Worm (Caenorhabditis elegans) whole organism, L4 larva: ENCODE measurements around the gene rgs-1.

Experiments
- F26F4.8 ChIP-seq: fragments of 200-800 bp; sonication (Bioruptor generic); conservative IDR thresholded peaks from 2 replicates; pipeline ENCODE4 v1.3.6; 2022; ENCODE audit warnings: missing genetic modification characterization, missing compliant biosample characterization
- ceh-82 ChIP-seq: sonication (generic microtip); optimal IDR thresholded peaks from 2 replicates; lab custom pipeline; 2017; ENCODE audit warnings: missing biosample characterization, missing genetic modification characterization
- egl-27 ChIP-seq: sonication (generic microtip); optimal IDR thresholded peaks from 3 replicates; lab custom pipeline; 2017; ENCODE audit warnings: missing biosample characterization, missing genetic modification reagents, missing genetic modification characterization
- gei-8 ChIP-seq: fragments of 200-800 bp; sonication (Bioruptor generic); optimal IDR thresholded peaks from 2 replicates; lab custom pipeline; 2018; ENCODE audit warnings: mild to moderate bottlenecking, missing genetic modification characterization, missing compliant biosample characterization
- hlh-11 ChIP-seq: fragments of 200-800 bp; sonication (Bioruptor generic); optimal IDR thresholded peaks from 2 replicates; lab custom pipeline; 2018; ENCODE audit warnings: mild to moderate bottlenecking, missing genetic modification characterization, missing compliant biosample characterization
- lin-15B ChIP-seq: fragments of 150-350 bp; sonication (generic microtip); optimal IDR thresholded peaks from 3 replicates; lab custom pipeline; 2014; ENCODE audit warnings: missing biosample characterization, missing genetic modification characterization
- nhr-11 ChIP-seq: fragments of 150-350 bp; optimal IDR thresholded peaks from 2 replicates; lab custom pipeline; 2014; ENCODE audit warnings: missing biosample characterization, missing genetic modification characterization
- nhr-6 ChIP-seq: fragments of 150-350 bp; optimal IDR thresholded peaks from 2 replicates; lab custom pipeline; 2014; ENCODE audit warnings: missing biosample characterization, missing genetic modification characterization
- unc-62 ChIP-seq, 3 experiments: fragments of 150-350 bp in 1 of 3; sonication (generic microtip); optimal IDR thresholded peaks in 2 of 3; peaks in 1 of 3; 1 replicate in 1 of 3; 2 replicates in 2 of 3; lab custom pipeline; 2014 to 2017; ENCODE audit warnings: missing biosample characterization in 3 of 3, missing genetic modification characterization in 3 of 3, missing genetic modification reagents in 3 of 3, missing genotype in 1 of 3

- TF ChIP-seq egl-27 (tag; lab: Kevin White, UChicago) (no peak), nhr-6 (tag; lab: Kevin White, UChicago) (no peak), unc-62 (GFP tag; optimal IDR thresholded peaks at IDR 0.05 in 1 of 2; lab: Kevin White, UChicago) (no peak), unc-62 (tag; optimal IDR thresholded peaks at IDR 0.05; lab: Kevin White, UChicago) (no peak), nhr-11 (tag; lab: Kevin White, UChicago) (no peak), ceh-82 (tag; lab: Kevin White, UChicago) (no peak), lin-15B (tag; lab: Kevin White, UChicago) (no peak), F26F4.8 (GFP tag; lab: Robert Waterston, UW) (no peak), hlh-11 (tag; lab: Kevin White, UChicago) (peak; percentile 42), gei-8 (GFP tag; lab: Kevin White, UChicago) (no peak)
These were observed 33.3 kb upstream of the rgs-1 start, which contains the start of gene T16G12.1 for ce11 chrIII:10049682-10050081.
